Fruit fly (Drosophila melanogaster): ENCODE measurements around the gene CG16711.

Gene CG16711

dm6 chr3L:9696650-9697526, 7.2 kb upstream of the CG16711 start, which contains the start of gene Prps (continued):
- TF ChIP-seq zf30C (GFP tag; optimal IDR thresholded peaks at IDR 0.05) (no peak), gfzf (GFP tag; optimal IDR thresholded peaks at IDR 0.05) (no peak), HmgZ (tag; optimal IDR thresholded peaks at IDR 0.05) (peak; percentile 79), CG4360 (GFP tag; IDR thresholded peaks at IDR 0.05) (peak; percentile 36; the same call in 1 of the 2 replicates), CG15514 (GFP tag; optimal IDR thresholded peaks at IDR 0.05) (peak; percentile 74), slp2 (GFP tag; optimal IDR thresholded peaks at IDR 0.05) (peak; percentile 33), cwo (GFP tag; optimal IDR thresholded peaks at IDR 0.05) (peak; percentile 99), wdn (GFP tag; IDR thresholded peaks at IDR 0.05) (peak; percentile 48; the same call in 1 of the 2 replicates), CG17829 (tag; optimal IDR thresholded peaks at IDR 0.05) (peak; percentile 75), pho (GFP tag; optimal IDR thresholded peaks at IDR 0.05) (peak; percentile 53), nerfin-2 (GFP tag; IDR thresholded peaks at IDR 0.05; ENCODE audit: partially characterized antibody) (no peak), dpn (GFP tag; optimal IDR thresholded peaks at IDR 0.05) (peak; percentile 78 to 83), nom (GFP tag; optimal IDR thresholded peaks at IDR 0.05) (peak; percentile 90), Aef1 (GFP tag; IDR thresholded peaks at IDR 0.05) (peak; percentile 68; the same call in 2 of the 3 replicates), sisA (GFP tag; IDR thresholded peaks at IDR 0.05) (peak; percentile 80), ttk (GFP tag; IDR thresholded peaks at IDR 0.05) (peak; percentile 81), Rx (GFP tag; IDR thresholded peaks at IDR 0.05) (peak; percentile 66), CG7745 (tag; optimal IDR thresholded peaks at IDR 0.05) (no peak), trem (tag; optimal IDR thresholded peaks at IDR 0.05) (peak; percentile 51), CG10274 (GFP tag; optimal IDR thresholded peaks at IDR 0.05) (no peak), CG11456 (GFP tag; IDR thresholded peaks at IDR 0.05) (peak; percentile 88), CG13287 (GFP tag; IDR thresholded peaks at IDR 0.05; ENCODE audit: partially characterized antibody) (peak; percentile 30; the same call in 1 of the 2 replicates), CG32772 (GFP tag; IDR thresholded peaks at IDR 0.05) (peak; percentile 57), usp (GFP tag; optimal IDR thresholded peaks at IDR 0.05) (no peak), CG7839 (tag; optimal IDR thresholded peaks at IDR 0.05) (peak; percentile 76), nmo (GFP tag; optimal IDR thresholded peaks at IDR 0.05) (peak; percentile 27), CG17385 (GFP tag; optimal IDR thresholded peaks at IDR 0.05) (peak; percentile 75), Max (GFP tag; optimal IDR thresholded peaks at IDR 0.05) (peak; percentile 68), HLHmδ (GFP tag; optimal IDR thresholded peaks at IDR 0.05) (no peak), Camta (GFP tag; optimal IDR thresholded peaks at IDR 0.05) (peak; percentile 65), trh (GFP tag; optimal IDR thresholded peaks at IDR 0.05) (no peak), ci (GFP tag; IDR thresholded peaks at IDR 0.05) (peak; percentile 90), nerfin-1 (tag; optimal IDR thresholded peaks at IDR 0.05) (peak; percentile 59), pb (GFP tag; optimal IDR thresholded peaks at IDR 0.05) (peak; percentile 80), CG7987 (GFP tag; optimal IDR thresholded peaks at IDR 0.05) (peak; percentile 67), gsb-n (tag; optimal IDR thresholded peaks at IDR 0.05) (peak; percentile 41), Hr39 (optimal IDR thresholded peaks at IDR 0.05) (no peak), Hr78 (GFP tag; optimal IDR thresholded peaks at IDR 0.05) (peak in 1 of 2 experiments; percentile 18), Sox100B (GFP tag; optimal IDR thresholded peaks at IDR 0.05) (peak; percentile 44), CG17568 (GFP tag; optimal IDR thresholded peaks at IDR 0.05) (peak; percentile 78), CG7357 (GFP tag; IDR thresholded peaks at IDR 0.05) (peak; percentile 60; the same call in 1 of the 3 replicates), cg (GFP tag; optimal IDR thresholded peaks at IDR 0.05) (peak; percentile 53), fu2 (GFP tag; optimal IDR thresholded peaks at IDR 0.05) (peak; percentile 63), GATAe (GFP tag; conservative IDR thresholded peaks at IDR 0.05) (peak; percentile 49; the same call in 1 of the 2 replicates), CG1792 (GFP tag; optimal IDR thresholded peaks at IDR 0.05) (peak; percentile 52), gcm (GFP tag; optimal IDR thresholded peaks at IDR 0.05) (peak; percentile 82), CG6175 (GFP tag; IDR thresholded peaks at IDR 0.05) (peak; percentile 77; the same call in 2 of the 3 replicates), CG15269 (tag; optimal IDR thresholded peaks at IDR 0.05) (peak; percentile 77)

All from whole organism, embryonic.